Worm (Caenorhabditis elegans) whole organism, early embryonic: Measurements from ENCODE around the gene xpo-1.

Source experiments
- B0310.2 ChIP-seq: sonication (generic microtip); optimal IDR thresholded peaks from 2 replicates; lab custom pipeline; 2016; ENCODE audit warnings: mild to moderate bottlenecking, missing genetic modification characterization, missing compliant biosample characterization
- F13C5.2 ChIP-seq: sonication (generic microtip); optimal IDR thresholded peaks from 2 replicates; lab custom pipeline; 2017; ENCODE audit warnings: mild to moderate bottlenecking, missing genetic modification characterization, inconsistent platforms, missing compliant biosample characterization
- ama-1 ChIP-seq: fragments of 150-350 bp; optimal IDR thresholded peaks from 2 replicates; lab custom pipeline; 2014
- ceh-13 ChIP-seq: fragments of 200-800 bp; sonication (Bioruptor generic); optimal IDR thresholded peaks from 2 replicates; lab custom pipeline; 2018; ENCODE audit warnings: mild to moderate bottlenecking, missing genetic modification characterization, missing compliant biosample characterization
- hmg-4 ChIP-seq: fragments of 200-800 bp; sonication (Bioruptor generic); optimal IDR thresholded peaks from 2 replicates; lab custom pipeline; 2018; ENCODE audit warnings: mild to moderate bottlenecking, missing genetic modification characterization, missing compliant biosample characterization
- sea-1 ChIP-seq: fragments of 200-800 bp; sonication (Bioruptor generic); conservative IDR thresholded peaks from 2 replicates; pipeline ENCODE4 v1.3.6; 2022; ENCODE audit warnings: missing genetic modification characterization, missing compliant biosample characterization
- tbx-37 ChIP-seq: fragments of 200-800 bp; sonication (Bioruptor generic); conservative IDR thresholded peaks from 2 replicates; pipeline ENCODE4 v1.3.6; 2022; ENCODE audit warnings: missing genetic modification reagents, missing genetic modification characterization, missing compliant biosample characterization
- tra-4 ChIP-seq: sonication (generic microtip); optimal IDR thresholded peaks from 2 replicates; lab custom pipeline; 2017; ENCODE audit warnings: missing genetic modification characterization, missing compliant biosample characterization

DNA sequence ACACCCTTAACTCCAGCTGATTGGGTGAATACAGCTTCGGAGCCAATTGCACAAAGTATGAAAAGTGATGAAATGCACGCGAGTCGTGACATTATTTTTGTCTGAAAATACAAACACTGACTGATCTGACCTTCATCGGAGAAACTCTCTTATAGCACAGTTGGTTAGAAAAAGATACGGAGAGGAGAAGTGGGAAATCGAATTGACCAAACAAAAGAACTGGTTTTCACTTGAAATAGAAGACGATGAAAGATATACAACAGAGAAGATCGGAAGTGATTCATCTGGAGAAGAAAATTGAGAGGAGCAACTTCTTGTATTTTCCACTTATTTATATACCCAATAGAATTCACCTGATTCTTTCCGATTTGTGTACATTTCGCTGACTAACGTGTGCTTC is 32.9 kb downstream of the xpo-1 start, which contains the start of gene ttr-33:
- TF ChIP-seq hmg-4 (GFP tag; lab: Kevin White, UChicago): no peak
- TF ChIP-seq tbx-37 (GFP tag; lab: Robert Waterston, UW): no peak
- TF ChIP-seq ama-1 (lab: Kevin White, UChicago): no peak
- no peak for TF ChIP-seq sea-1 (GFP tag; lab: Robert Waterston, UW)
- TF ChIP-seq B0310.2 (tag; lab: Kevin White, UChicago): no peak
- TF ChIP-seq ceh-13 (GFP tag; lab: Kevin White, UChicago): no peak
- no peak for TF ChIP-seq tra-4 (tag; lab: Kevin White, UChicago)
- TF ChIP-seq F13C5.2 (tag; lab: Kevin White, UChicago): no peak
